Worm (Caenorhabditis elegans): ENCODE data around the gene F19G12.3.

The F19G12.3 gene

DNA sequence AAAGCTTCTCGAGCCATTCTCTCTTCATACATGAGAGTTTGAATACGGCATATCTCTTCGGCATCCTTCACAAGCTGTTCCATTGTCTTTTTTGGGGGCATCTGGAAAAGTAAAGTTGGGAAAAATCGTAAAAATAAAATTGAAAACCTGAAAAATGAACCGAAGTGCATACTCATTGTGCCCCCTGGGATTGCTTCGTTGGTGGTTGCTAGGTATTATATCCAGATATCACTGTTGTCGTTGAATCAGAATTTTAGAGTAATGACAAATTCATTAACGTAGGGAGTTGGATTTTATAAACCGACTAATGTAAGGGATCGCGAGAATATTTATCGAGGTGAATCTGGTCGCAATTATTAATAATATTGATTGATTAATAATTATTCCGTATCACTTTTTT is 43.0 kb upstream of the F19G12.3 start, which contains the start of gene F56C3.10:
TSS of gene F56C3.10 (minus strand) at position 101 of the 400 bp plus-strand sequence.
- TF ChIP-seq unc-62 (GFP tag; optimal IDR thresholded peaks at IDR 0.05) (no peak), tlp-1 (tag; optimal IDR thresholded peaks at IDR 0.05) (no peak), pax-3 (tag; optimal IDR thresholded peaks at IDR 0.05) (no peak), hlh-4 (tag; optimal IDR thresholded peaks at IDR 0.05) (no peak), tbx-2 (tag; optimal IDR thresholded peaks at IDR 0.05) (no peak), ztf-4 (tag; optimal IDR thresholded peaks at IDR 0.05) (no peak), lin-13 (GFP tag; optimal IDR thresholded peaks at IDR 0.05) (no peak)

DNA sequence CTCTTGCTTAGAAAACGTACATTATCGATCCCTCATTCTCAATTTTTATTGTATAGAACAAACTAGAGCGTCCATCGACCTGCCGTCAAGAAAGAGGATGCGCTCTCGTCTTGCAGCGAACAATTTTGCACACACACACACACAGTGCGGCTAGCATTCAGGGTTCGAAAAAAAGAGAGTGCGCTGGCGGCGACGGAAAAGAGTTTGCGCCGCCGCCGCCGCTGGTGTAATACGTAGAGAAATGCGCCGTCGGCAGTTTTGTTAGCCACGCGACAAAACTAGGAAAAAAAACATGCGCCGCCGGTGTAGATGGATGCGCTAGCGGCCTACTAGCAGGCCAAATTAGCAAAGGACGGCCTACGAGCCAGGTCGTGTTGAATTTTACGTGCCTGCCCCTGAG is 41.1 kb upstream of the F19G12.3 start:
- TF ChIP-seq nhr-12 (tag; optimal IDR thresholded peaks at IDR 0.05), result no peak
- TF ChIP-seq zag-1 (tag; optimal IDR thresholded peaks at IDR 0.05), result no peak
- TF ChIP-seq hlh-4 (tag; optimal IDR thresholded peaks at IDR 0.05), result no peak

- no peak for TF ChIP-seq lin-35 (GFP tag; optimal IDR thresholded peaks at IDR 0.05)
- TF ChIP-seq nhr-47 (tag; optimal IDR thresholded peaks at IDR 0.05), result no peak
- TF ChIP-seq nhr-84 (tag; optimal IDR thresholded peaks at IDR 0.05), result no peak
- no peak for TF ChIP-seq irx-1 (tag; optimal IDR thresholded peaks at IDR 0.05)
- no peak for TF ChIP-seq pqm-1 (tag; optimal IDR thresholded peaks at IDR 0.05)
- no peak for TF ChIP-seq nhr-19 (GFP tag; conservative IDR thresholded peaks at IDR 0.05)
- TF ChIP-seq nhr-12 (tag; optimal IDR thresholded peaks at IDR 0.05), result no peak
- no peak for TF ChIP-seq hlh-4 (tag; optimal IDR thresholded peaks at IDR 0.05)
- no peak for TF ChIP-seq ztf-11 (tag; optimal IDR thresholded peaks at IDR 0.05)
- TF ChIP-seq ceh-90 (tag; optimal IDR thresholded peaks at IDR 0.05), result no peak
- no peak for TF ChIP-seq lin-14 (GFP tag; optimal IDR thresholded peaks at IDR 0.05)
- no peak for TF ChIP-seq unc-98 (GFP tag; IDR thresholded peaks at IDR 0.05)
- TF ChIP-seq elt-3 (tag; optimal IDR thresholded peaks at IDR 0.05), result no peak
- TF ChIP-seq nhr-76 (tag; optimal IDR thresholded peaks at IDR 0.05), result no peak
- no peak for TF ChIP-seq lin-13 (GFP tag; optimal IDR thresholded peaks at IDR 0.05)
- TF ChIP-seq F16B12.6 (tag; optimal IDR thresholded peaks at IDR 0.05), result no peak
- no peak for TF ChIP-seq dsc-1 (tag; optimal IDR thresholded peaks at IDR 0.05)
- TF ChIP-seq rnt-1 (tag; optimal IDR thresholded peaks at IDR 0.05), result no peak
- no peak for TF ChIP-seq mef-2 (tag; optimal IDR thresholded peaks at IDR 0.05)
- TF ChIP-seq egl-13 (tag; optimal IDR thresholded peaks at IDR 0.05), result no peak
These were observed 40.1 kb upstream of the F19G12.3 start, which contains the start of gene F56C3.8 for ce11 chrX:1384538-1384937. Gene F56C3.8, minus strand, starts transcription at chrX:1384638.

DNA sequence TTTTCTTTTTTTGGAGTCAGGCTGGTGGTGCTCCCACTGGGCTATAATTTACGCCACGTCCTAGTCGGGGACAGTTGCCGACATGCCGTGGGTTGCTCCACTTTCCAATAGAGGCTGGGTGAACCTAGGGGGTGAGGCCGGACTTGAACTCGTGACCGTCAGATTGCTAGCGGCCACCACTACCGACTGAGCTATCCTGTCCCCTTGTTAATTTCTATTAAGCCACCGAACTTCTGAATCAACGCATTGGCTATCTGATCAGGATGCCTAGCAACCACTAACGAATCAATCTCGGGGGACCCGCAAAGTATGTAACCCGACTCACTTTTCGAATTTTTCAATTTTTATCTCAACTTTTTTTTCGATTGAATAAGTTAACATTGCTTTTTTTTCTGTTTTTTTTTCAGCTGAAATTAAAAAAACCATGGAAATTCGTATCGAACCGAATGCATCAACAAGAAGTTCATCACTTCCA is 37.7 kb upstream of the F19G12.3 start, which contains the start of gene F56C3.1:
TSS of gene F56C3.1 (plus strand) at position 425 of the 475 bp plus-strand sequence.
- TF ChIP-seq swsn-7 (tag; optimal IDR thresholded peaks at IDR 0.05) (no peak), ztf-4 (tag; optimal IDR thresholded peaks at IDR 0.05) (no peak), unc-30 (tag; optimal IDR thresholded peaks at IDR 0.05) (no peak), mab-9 (GFP tag; IDR thresholded peaks at IDR 0.05) (no peak), fkh-10 (GFP tag; optimal IDR thresholded peaks at IDR 0.05) (no peak), lin-14 (GFP tag; optimal IDR thresholded peaks at IDR 0.05) (no peak), elt-3 (tag; optimal IDR thresholded peaks at IDR 0.05) (no peak), nhr-237 (tag; optimal IDR thresholded peaks at IDR 0.05) (no peak), nhr-20 (tag; optimal IDR thresholded peaks at IDR 0.05) (no peak), fkh-8 (tag; optimal IDR thresholded peaks at IDR 0.05) (no peak), aly-2 (tag; optimal IDR thresholded peaks at IDR 0.05) (no peak), nhr-85 (tag) (no peak), jun-1 (tag; optimal IDR thresholded peaks at IDR 0.05) (no peak), egl-13 (tag; optimal IDR thresholded peaks at IDR 0.05) (no peak), F16B12.6 (tag; optimal IDR thresholded peaks at IDR 0.05) (no peak), lin-39 (tag; optimal IDR thresholded peaks at IDR 0.05) (no peak)

Measured in whole organism, L1 larva.